Worm (Caenorhabditis elegans): Measurements from ENCODE around the gene Y42H9AR.4.

The Y42H9AR.4 gene

DNA sequence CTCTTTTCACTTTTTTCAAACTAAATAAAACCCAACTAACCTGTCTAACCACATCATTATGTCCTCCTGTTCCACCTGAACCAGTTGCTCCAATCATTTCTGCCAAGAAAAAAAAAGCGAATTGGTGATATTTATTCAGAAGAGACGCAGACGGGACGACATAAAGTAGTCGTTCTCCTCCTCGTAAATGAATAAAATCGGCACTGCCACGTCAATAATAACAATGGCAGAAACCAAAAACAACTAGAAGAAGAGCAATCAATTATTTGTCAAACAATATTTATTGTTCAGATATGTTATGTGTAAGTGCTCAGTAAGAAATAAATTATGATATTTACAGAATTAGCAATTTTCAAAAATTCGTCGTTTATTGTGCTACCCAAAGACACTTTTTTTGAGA lies 4.5 kb downstream of the Y42H9AR.4 start, which contains the start of gene rabs-5:
TSS of gene rabs-5 (minus strand) at position 101 of the 400 bp plus-strand sequence.
- TF ChIP-seq nhr-12 (tag; optimal IDR thresholded peaks at IDR 0.05) (no peak), ces-1 (GFP tag; optimal IDR thresholded peaks at IDR 0.05) (peak; percentile 11)

- TF ChIP-seq nhr-76 (tag; optimal IDR thresholded peaks at IDR 0.05) (no peak), ces-1 (GFP tag; optimal IDR thresholded peaks at IDR 0.05) (no peak), zip-8 (tag; optimal IDR thresholded peaks at IDR 0.05) (no peak), mep-1 (tag; optimal IDR thresholded peaks at IDR 0.05) (no peak), flh-1 (GFP tag; optimal IDR thresholded peaks at IDR 0.05) (no peak), ham-2 (GFP tag; optimal IDR thresholded peaks at IDR 0.05) (no peak), lsy-2 (tag; optimal IDR thresholded peaks at IDR 0.05) (no peak), ceh-43 (GFP tag; optimal IDR thresholded peaks at IDR 0.05) (no peak), nhr-2 (tag; optimal IDR thresholded peaks at IDR 0.05) (no peak), ceh-39 (tag; optimal IDR thresholded peaks at IDR 0.05) (no peak), unc-120 (tag; optimal IDR thresholded peaks at IDR 0.05; ENCODE audit: poor library complexity, severe bottlenecking) (no peak), nhr-237 (tag; optimal IDR thresholded peaks at IDR 0.05) (no peak), mab-5 (tag; optimal IDR thresholded peaks at IDR 0.05) (no peak), M03D4.4 (tag; optimal IDR thresholded peaks at IDR 0.05) (no peak), ceh-83 (GFP tag; optimal IDR thresholded peaks at IDR 0.05) (no peak)
Measured at ce11 chrIV:8105083-8105482, 6.9 kb downstream of the Y42H9AR.4 start.

DNA sequence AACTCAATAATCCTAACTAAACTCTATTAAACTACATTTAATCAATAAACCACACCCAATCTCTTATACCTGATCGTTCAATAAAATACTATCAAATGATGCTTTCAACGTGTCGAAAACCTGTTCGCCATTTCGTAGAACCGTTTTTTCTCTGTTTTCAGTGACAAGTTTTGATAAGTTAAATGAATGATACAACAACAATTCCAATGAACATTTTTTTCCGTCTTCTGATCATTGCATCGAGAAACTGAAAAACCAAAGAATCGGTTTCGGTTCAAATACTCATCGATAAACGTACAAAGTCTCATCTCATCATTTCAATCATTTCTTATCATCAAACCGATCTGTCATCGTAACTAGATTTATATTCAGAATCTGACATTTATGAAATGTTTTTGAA lies 8.8 kb downstream of the Y42H9AR.4 start:
- no peak for TF ChIP-seq hlh-1 (tag; optimal IDR thresholded peaks at IDR 0.05)
- TF ChIP-seq lin-32 (GFP tag; optimal IDR thresholded peaks at IDR 0.05) = no peak
- no peak for TF ChIP-seq drap-1 (GFP tag; optimal IDR thresholded peaks at IDR 0.05)
- no peak for TF ChIP-seq ceh-39 (tag; optimal IDR thresholded peaks at IDR 0.05)
- no peak for TF ChIP-seq unc-62 (GFP tag; optimal IDR thresholded peaks at IDR 0.05)
- TF ChIP-seq ceh-83 (GFP tag; optimal IDR thresholded peaks at IDR 0.05) = no peak
- TF ChIP-seq unc-39 (tag; optimal IDR thresholded peaks at IDR 0.05) = no peak
- TF ChIP-seq blmp-1 (tag; optimal IDR thresholded peaks at IDR 0.05) = no peak
- no peak for TF ChIP-seq mep-1 (tag; optimal IDR thresholded peaks at IDR 0.05)
- TF ChIP-seq sptf-1 (tag; optimal IDR thresholded peaks at IDR 0.05) = no peak
- TF ChIP-seq lin-13 (tag; optimal IDR thresholded peaks at IDR 0.05) = no peak
- TF ChIP-seq mls-2 (tag; optimal IDR thresholded peaks at IDR 0.05) = no peak
- no peak for TF ChIP-seq ztf-11 (tag; optimal IDR thresholded peaks at IDR 0.05)
- TF ChIP-seq nhr-76 (tag; optimal IDR thresholded peaks at IDR 0.05) = no peak
- no peak for TF ChIP-seq lsy-2 (tag; optimal IDR thresholded peaks at IDR 0.05)
- TF ChIP-seq flh-1 (GFP tag; optimal IDR thresholded peaks at IDR 0.05) = no peak
- TF ChIP-seq mab-5 (tag; optimal IDR thresholded peaks at IDR 0.05) = no peak

- no peak for TF ChIP-seq nhr-12 (tag; optimal IDR thresholded peaks at IDR 0.05)
- no peak for TF ChIP-seq elt-3 (tag; optimal IDR thresholded peaks at IDR 0.05)
- TF ChIP-seq drap-1 (GFP tag; optimal IDR thresholded peaks at IDR 0.05) = no peak
- TF ChIP-seq ces-1 (GFP tag; optimal IDR thresholded peaks at IDR 0.05) = no peak
- no peak for TF ChIP-seq mep-1 (tag; optimal IDR thresholded peaks at IDR 0.05)
- TF ChIP-seq flh-1 (GFP tag; optimal IDR thresholded peaks at IDR 0.05) = no peak
- TF ChIP-seq ceh-83 (GFP tag; optimal IDR thresholded peaks at IDR 0.05) = no peak
- TF ChIP-seq M03D4.4 (tag; optimal IDR thresholded peaks at IDR 0.05) = no peak
- no peak for TF ChIP-seq unc-62 (GFP tag; optimal IDR thresholded peaks at IDR 0.05)
- no peak for TF ChIP-seq bed-3 (GFP tag; optimal IDR thresholded peaks at IDR 0.05)
- TF ChIP-seq elt-1 (tag; optimal IDR thresholded peaks at IDR 0.05; ENCODE audit: borderline replicate concordance, insufficient read depth) = no peak
- TF ChIP-seq mls-2 (tag; optimal IDR thresholded peaks at IDR 0.05) = no peak
- no peak for TF ChIP-seq nhr-76 (tag; optimal IDR thresholded peaks at IDR 0.05)
- no peak for TF ChIP-seq ceh-39 (tag; optimal IDR thresholded peaks at IDR 0.05)
Measured at ce11 chrIV:8102231-8102630, 9.8 kb downstream of the Y42H9AR.4 start, which contains the start of gene Y42H9AR.5. Gene Y42H9AR.5 (plus strand): TSS chrIV:8102531.

ce11 chrIV:8099601-8100000 lies 12.4 kb downstream of the Y42H9AR.4 start, which contains the start of gene Y42H9AR.2:
Gene Y42H9AR.2 (plus strand): TSS chrIV:8099901.
- TF ChIP-seq pha-4 (tag; optimal IDR thresholded peaks at IDR 0.05) (no peak), M03D4.4 (tag; optimal IDR thresholded peaks at IDR 0.05) (no peak), cnd-1 (tag; optimal IDR thresholded peaks at IDR 0.05) (no peak), elt-1 (tag; optimal IDR thresholded peaks at IDR 0.05; ENCODE audit: borderline replicate concordance, insufficient read depth) (no peak), nhr-28 (tag; optimal IDR thresholded peaks at IDR 0.05) (no peak), hlh-1 (tag; optimal IDR thresholded peaks at IDR 0.05) (no peak), blmp-1 (tag; optimal IDR thresholded peaks at IDR 0.05) (no peak), nhr-237 (tag; optimal IDR thresholded peaks at IDR 0.05) (no peak), mab-5 (tag; optimal IDR thresholded peaks at IDR 0.05) (no peak), lin-32 (GFP tag; optimal IDR thresholded peaks at IDR 0.05) (no peak), snpc-4 (tag; optimal IDR thresholded peaks at IDR 0.05) (no peak)
